Worm (Caenorhabditis elegans) whole organism, L1 larva: ENCODE data around the gene F59A7.2.

Source experiments
- ces-1 ChIP-seq: fragments of 150-350 bp; optimal IDR thresholded peaks from 2 replicates; lab custom pipeline; 2014; ENCODE audit warnings: missing biosample characterization, missing genetic modification reagents, missing genetic modification characterization
- efl-1 ChIP-seq, 4 experiments: fragments of 150-350 bp; optimal IDR thresholded peaks in 3 of 4; peaks in 1 of 4; 1 replicate in 1 of 4; 2 replicates in 3 of 4; lab custom pipeline; 2014; ENCODE audit warnings: missing biosample characterization in 2 of 4, missing genetic modification characterization in 2 of 4, missing genetic modification reagents in 2 of 4
- elt-2 ChIP-seq: sonication (generic microtip); optimal IDR thresholded peaks from 2 replicates; lab custom pipeline; 2016; ENCODE audit warnings: missing genetic modification characterization, mild to moderate bottlenecking, inconsistent platforms, missing compliant biosample characterization, missing genetic modification reagents
- hlh-4 ChIP-seq: sonication (generic microtip); optimal IDR thresholded peaks from 2 replicates; lab custom pipeline; 2016; ENCODE audit warnings: mild to moderate bottlenecking, missing genetic modification characterization, missing compliant biosample characterization

- no peak for TF ChIP-seq elt-2
- TF ChIP-seq ces-1 = no peak
- TF ChIP-seq efl-1 (optimal IDR thresholded peaks at IDR 0.05; lab: Kevin White, UChicago) = no peak
- no peak for TF ChIP-seq efl-1 (GFP tag; optimal IDR thresholded peaks at IDR 0.05 in 1 of 2; lab: Kevin White, UChicago)
- TF ChIP-seq hlh-4 (tag; lab: Kevin White, UChicago) = no peak
These were observed 47.1 kb downstream of the F59A7.2 start, which contains the start of gene acs-3 for ce11 chrV:1969228-1969627.
